Fruit fly (Drosophila melanogaster) whole organism, embryonic: Measurements from ENCODE around the gene CIA30.
A peak's percentile ranks its signal among the peaks of the same experiment; 100 is the strongest.

Experiments used
- Abd-B ChIP-seq: fragments of 200-800 bp; sonication (Bioruptor generic); optimal IDR thresholded peaks from 2 replicates; lab custom pipeline; 2018; ENCODE audit warnings: missing biosample characterization, mild to moderate bottlenecking, missing genetic modification characterization, moderate library complexity
- CG14014 ChIP-seq: fragments of 200-800 bp; sonication (Bioruptor generic); IDR thresholded peaks from 2 replicates; pipeline ENCODE4 v1.3.6; 2022; ENCODE audit warnings: missing biosample characterization, missing genetic modification characterization
- CG1529 ChIP-seq: fragments of 200-800 bp; sonication (Bioruptor generic); optimal IDR thresholded peaks from 3 replicates; lab custom pipeline; 2018; ENCODE audit warnings: missing biosample characterization, missing genetic modification characterization
- CG17361 ChIP-seq: fragments of 200-800 bp; sonication (Bioruptor generic); IDR thresholded peaks from 3 replicates; pipeline ENCODE4 v1.3.6; 2022; ENCODE audit warnings: missing biosample characterization, missing genetic modification characterization
- CG2116 ChIP-seq: fragments of 200-800 bp; sonication (Bioruptor generic); optimal IDR thresholded peaks from 3 replicates; lab custom pipeline; 2018; ENCODE audit warnings: missing biosample characterization, mild to moderate bottlenecking, missing genetic modification characterization
- CG2678 ChIP-seq: fragments of 200-800 bp; sonication (Bioruptor generic); optimal IDR thresholded peaks from 3 replicates; lab custom pipeline; 2019; ENCODE audit warnings: missing biosample characterization, mild to moderate bottlenecking, missing genetic modification characterization, moderate library complexity
- CG2712 ChIP-seq: fragments of 200-800 bp; optimal IDR thresholded peaks from 3 replicates; lab custom pipeline; 2019; ENCODE audit warnings: missing biosample characterization, mild to moderate bottlenecking, missing genetic modification characterization, moderate library complexity
- CG31441 ChIP-seq: fragments of 200-800 bp; sonication (Bioruptor generic); IDR thresholded peaks from 2 replicates; pipeline ENCODE4 v1.3.6; 2022; ENCODE audit warnings: missing biosample characterization, missing genetic modification characterization
- CG32772 ChIP-seq: fragments of 200-800 bp; sonication (Bioruptor generic); IDR thresholded peaks from 2 replicates; pipeline ENCODE4 v1.3.6; 2022; ENCODE audit warnings: missing biosample characterization, missing genetic modification characterization
- CG34422 ChIP-seq: fragments of 200-800 bp; sonication (Bioruptor generic); IDR thresholded peaks from 3 replicates; pipeline ENCODE4 v1.3.6; 2022; ENCODE audit warnings: missing biosample characterization, missing genetic modification characterization
- CG6254 ChIP-seq: fragments of 200-800 bp; sonication (Bioruptor generic); optimal IDR thresholded peaks from 3 replicates; lab custom pipeline; 2017; ENCODE audit warnings: mild to moderate bottlenecking, missing biosample characterization, missing genetic modification reagents, missing genetic modification characterization
- CG6654 ChIP-seq: fragments of 200-800 bp; sonication (Bioruptor generic); optimal IDR thresholded peaks from 2 replicates; lab custom pipeline; 2017; ENCODE audit warnings: missing biosample characterization, mild to moderate bottlenecking, missing genetic modification characterization
- CG6765 ChIP-seq: fragments of 200-800 bp; sonication (Bioruptor generic); optimal IDR thresholded peaks from 3 replicates; lab custom pipeline; 2017; ENCODE audit warnings: missing biosample characterization, mild to moderate bottlenecking, missing genetic modification characterization
- CG7928 ChIP-seq: fragments of 200-800 bp; sonication (Bioruptor generic); optimal IDR thresholded peaks from 2 replicates; lab custom pipeline; 2017; ENCODE audit warnings: missing biosample characterization, mild to moderate bottlenecking, missing genetic modification characterization
- CG8388 ChIP-seq: fragments of 200-800 bp; sonication (Bioruptor generic); optimal IDR thresholded peaks from 2 replicates; lab custom pipeline; 2019; ENCODE audit warnings: missing biosample characterization, mild to moderate bottlenecking, missing genetic modification characterization, moderate library complexity
- CG9727 ChIP-seq: fragments of 200-800 bp; sonication (Bioruptor generic); optimal IDR thresholded peaks from 3 replicates; lab custom pipeline; 2017; ENCODE audit warnings: missing biosample characterization, mild to moderate bottlenecking, missing genetic modification characterization
- CG9932 ChIP-seq: fragments of 200-800 bp; sonication (Bioruptor generic); IDR thresholded peaks from 2 replicates; pipeline ENCODE4 v1.3.6; 2022; ENCODE audit warnings: missing biosample characterization, missing genetic modification characterization
- D ChIP-seq, 2 experiments: fragments of 200-800 bp in 1 of 2; fragments of >200 bp in 1 of 2; sonication (Bioruptor generic) in 1 of 2; optimal IDR thresholded peaks; 2 replicates in 1 of 2; 3 replicates in 1 of 2; lab custom pipeline; 2017; ENCODE audit warnings: mild to moderate bottlenecking in 1 of 2, missing biosample characterization in 1 of 2, missing genetic modification characterization in 1 of 2, missing genetic modification reagents in 1 of 2
- Dip3 ChIP-seq: fragments of 200-800 bp; sonication (Bioruptor generic); optimal IDR thresholded peaks from 3 replicates; lab custom pipeline; 2016; ENCODE audit warnings: missing biosample characterization, missing genetic modification characterization
- Fer1 ChIP-seq: fragments of 200-800 bp; sonication (Bioruptor generic); optimal IDR thresholded peaks from 2 replicates; lab custom pipeline; 2017; ENCODE audit warnings: missing biosample characterization, mild to moderate bottlenecking, missing genetic modification characterization
- HmgZ ChIP-seq: fragments of 200-800 bp; sonication (Bioruptor generic); optimal IDR thresholded peaks from 2 replicates; lab custom pipeline; 2018; ENCODE audit warnings: missing biosample characterization, mild to moderate bottlenecking, missing genetic modification characterization
- Hmx ChIP-seq: fragments of 200-800 bp; sonication (Bioruptor generic); optimal IDR thresholded peaks from 2 replicates; lab custom pipeline; 2016; ENCODE audit warnings: missing biosample characterization, missing genetic modification characterization
- Hr39 ChIP-seq: fragments of >200 bp; optimal IDR thresholded peaks from 2 replicates; lab custom pipeline; 2017
- Meics ChIP-seq: fragments of 200-800 bp; sonication (Bioruptor generic); optimal IDR thresholded peaks from 2 replicates; lab custom pipeline; 2017; ENCODE audit warnings: missing biosample characterization, mild to moderate bottlenecking, missing genetic modification characterization
- Mes4 ChIP-seq: fragments of 200-800 bp; sonication (Bioruptor generic); optimal IDR thresholded peaks from 2 replicates; lab custom pipeline; 2016; ENCODE audit warnings: missing biosample characterization, missing genetic modification characterization
- Mrtf ChIP-seq: fragments of 200-800 bp; sonication (Bioruptor generic); IDR thresholded peaks from 3 replicates; pipeline ENCODE4 v1.3.6; 2022; ENCODE audit warnings: missing biosample characterization, missing genetic modification characterization
- Oli ChIP-seq: fragments of 200-800 bp; sonication (Bioruptor generic); optimal IDR thresholded peaks from 2 replicates; lab custom pipeline; 2018; ENCODE audit warnings: missing biosample characterization, mild to moderate bottlenecking, missing genetic modification characterization, moderate library complexity
- Opbp ChIP-seq: fragments of 200-800 bp; sonication (Bioruptor generic); IDR thresholded peaks from 3 replicates; pipeline ENCODE4 v1.3.6; 2022; ENCODE audit warnings: missing biosample characterization, missing genetic modification characterization; ENCODE audit not compliant: partially characterized antibody
- Rfx ChIP-seq: fragments of 200-800 bp; sonication (Bioruptor generic); IDR thresholded peaks from 2 replicates; pipeline ENCODE4 v1.3.6; 2022; ENCODE audit warnings: missing biosample characterization, missing genetic modification characterization
- Sin3A ChIP-seq: fragments of >200 bp; optimal IDR thresholded peaks from 2 replicates; lab custom pipeline; 2018
- Sox100B ChIP-seq: fragments of 200-800 bp; sonication (Bioruptor generic); optimal IDR thresholded peaks from 3 replicates; lab custom pipeline; 2018; ENCODE audit warnings: missing biosample characterization, mild to moderate bottlenecking, missing genetic modification characterization
- ab ChIP-seq: fragments of 200-800 bp; sonication (Bioruptor generic); optimal IDR thresholded peaks from 2 replicates; lab custom pipeline; 2016; ENCODE audit warnings: missing biosample characterization, missing genetic modification characterization
- abd-A ChIP-seq: fragments of 200-800 bp; sonication (Bioruptor generic); optimal IDR thresholded peaks from 3 replicates; lab custom pipeline; 2019; ENCODE audit warnings: missing biosample characterization, mild to moderate bottlenecking, missing genetic modification characterization, moderate library complexity
- az2 ChIP-seq: fragments of 200-800 bp; sonication (Bioruptor generic); optimal IDR thresholded peaks from 3 replicates; lab custom pipeline; 2016; ENCODE audit warnings: missing biosample characterization, missing genetic modification characterization
- cad ChIP-seq: fragments of >200 bp; optimal IDR thresholded peaks from 2 replicates; lab custom pipeline; 2017; ENCODE audit warnings: missing biosample characterization, missing genetic modification characterization
- caup ChIP-seq: fragments of 200-800 bp; sonication (Bioruptor generic); optimal IDR thresholded peaks from 3 replicates; lab custom pipeline; 2017; ENCODE audit warnings: missing biosample characterization, mild to moderate bottlenecking, missing genetic modification characterization, moderate library complexity; ENCODE audit not compliant: severe bottlenecking
- crc ChIP-seq: fragments of 200-800 bp; sonication (Bioruptor generic); optimal IDR thresholded peaks from 2 replicates; lab custom pipeline; 2016; ENCODE audit warnings: missing biosample characterization, missing genetic modification characterization
- dan ChIP-seq: fragments of 200-800 bp; sonication (Bioruptor generic); IDR thresholded peaks from 2 replicates; pipeline ENCODE4 v1.3.6; 2022; ENCODE audit warnings: missing biosample characterization, missing genetic modification characterization
- dmrt99B ChIP-seq: fragments of 200-800 bp; sonication (Bioruptor generic); optimal IDR thresholded peaks from 2 replicates; lab custom pipeline; 2018; ENCODE audit warnings: missing biosample characterization, mild to moderate bottlenecking, missing genetic modification characterization, moderate library complexity
- dpn ChIP-seq, 2 experiments: fragments of 200-800 bp; sonication (Bioruptor generic); optimal IDR thresholded peaks; 3 replicates each; lab custom pipeline; 2016; ENCODE audit warnings: missing biosample characterization in 2 of 2, missing genetic modification characterization in 2 of 2
- her ChIP-seq: fragments of 200-800 bp; sonication (Bioruptor generic); optimal IDR thresholded peaks from 2 replicates; lab custom pipeline; 2016; ENCODE audit warnings: missing biosample characterization, missing genetic modification characterization
- knrl ChIP-seq: fragments of 200-800 bp; sonication (Bioruptor generic); IDR thresholded peaks from 3 replicates; pipeline ENCODE4 v1.3.6; 2022; ENCODE audit warnings: missing biosample characterization, missing genetic modification characterization; ENCODE audit not compliant: partially characterized antibody
- mam ChIP-seq: fragments of 200-800 bp; sonication (Bioruptor generic); optimal IDR thresholded peaks from 3 replicates; lab custom pipeline; 2016; ENCODE audit warnings: missing biosample characterization, missing genetic modification characterization
- nmo ChIP-seq: fragments of 200-800 bp; sonication (Bioruptor generic); optimal IDR thresholded peaks from 2 replicates; lab custom pipeline; 2018; ENCODE audit warnings: missing biosample characterization, mild to moderate bottlenecking, missing genetic modification characterization, moderate library complexity
- pfk ChIP-seq: fragments of 200-800 bp; sonication (Bioruptor generic); optimal IDR thresholded peaks from 2 replicates; lab custom pipeline; 2018; ENCODE audit warnings: missing biosample characterization, mild to moderate bottlenecking, missing genetic modification characterization, moderate library complexity
- psq ChIP-seq: fragments of 200-800 bp; sonication (Bioruptor generic); optimal IDR thresholded peaks from 2 replicates; lab custom pipeline; 2017; ENCODE audit warnings: missing biosample characterization, missing genetic modification characterization
- pum ChIP-seq: fragments of 200-800 bp; sonication (Bioruptor generic); optimal IDR thresholded peaks from 2 replicates; lab custom pipeline; 2016; ENCODE audit warnings: missing biosample characterization, missing genetic modification characterization
- repo ChIP-seq: fragments of 200-800 bp; sonication (Bioruptor generic); optimal IDR thresholded peaks from 2 replicates; lab custom pipeline; 2016; ENCODE audit warnings: missing biosample characterization, missing genetic modification characterization
- ttk ChIP-seq: fragments of 200-800 bp; sonication (Bioruptor generic); IDR thresholded peaks from 2 replicates; pipeline ENCODE4 v2.1.2; 2022; ENCODE audit warnings: missing biosample characterization, missing genetic modification characterization
- z ChIP-seq: fragments of 200-800 bp; sonication (Bioruptor generic); IDR thresholded peaks from 3 replicates; pipeline ENCODE4 v1.3.6; 2022; ENCODE audit warnings: missing biosample characterization, missing genetic modification characterization

Gene CIA30

dm6 chr3R:29772090-29772794, 35.5 kb downstream of the CIA30 start (continued):
- TF ChIP-seq nmo (GFP tag; lab: Kevin White, UChicago): peak; percentile 36
- TF ChIP-seq Hmx (GFP tag; lab: Kevin White, UChicago): peak; percentile 13
- no peak for TF ChIP-seq her (GFP tag; lab: Kevin White, UChicago)
- TF ChIP-seq CG32772: no peak
- peak; percentile 61 for TF ChIP-seq Sox100B (GFP tag; lab: Kevin White, UChicago)
- 0 out of 3 replicates have a peak, but pooled peaks have one; percentile 39 for TF ChIP-seq Mrtf (GFP tag; lab: Robert Waterston, UW)
- TF ChIP-seq CG2678: peak; percentile 73
- no peak for TF ChIP-seq Sin3A
- no peak for TF ChIP-seq CG2116 (GFP tag; lab: Kevin White, UChicago)
- no peak for TF ChIP-seq CG6254 (GFP tag; lab: Kevin White, UChicago)
- no peak for TF ChIP-seq D (optimal IDR thresholded peaks at IDR 0.05; lab: Kevin White, UChicago)
- peak; percentile 6 for TF ChIP-seq D (GFP tag; optimal IDR thresholded peaks at IDR 0.05; lab: Kevin White, UChicago)
- TF ChIP-seq HmgZ (tag; lab: Kevin White, UChicago): no peak
- peak; percentile 60 for TF ChIP-seq Meics (GFP tag; lab: Kevin White, UChicago)
- TF ChIP-seq pum: peak; percentile 3
- TF ChIP-seq abd-A (tag; lab: Kevin White, UChicago): no peak
- no peak for TF ChIP-seq CG6765 (GFP tag; lab: Kevin White, UChicago)
- peak; percentile 2 for TF ChIP-seq mam
- peak in 1 of 2 experiments; percentile 49 for TF ChIP-seq dpn (GFP tag; optimal IDR thresholded peaks at IDR 0.05; lab: Kevin White, UChicago)
- no peak for TF ChIP-seq Mes4 (GFP tag; lab: Kevin White, UChicago)
- TF ChIP-seq CG7928: peak; percentile 89
- peak; percentile 32; the same call in 1 of the 2 replicates for TF ChIP-seq CG31441 (GFP tag; lab: Robert Waterston, UW)
- TF ChIP-seq CG9932 (GFP tag; lab: Robert Waterston, UW): peak; percentile 49
- no peak for TF ChIP-seq Hr39 (lab: Kevin White, UChicago)
- no peak for TF ChIP-seq CG8388 (GFP tag; lab: Kevin White, UChicago)
- no peak for TF ChIP-seq CG6654 (GFP tag; lab: Kevin White, UChicago)
- peak; percentile 86 for TF ChIP-seq CG17361
- TF ChIP-seq Abd-B (GFP tag; lab: Kevin White, UChicago): peak; percentile 45
- no peak; the same call in 1 of the 3 replicates for TF ChIP-seq CG34422
- TF ChIP-seq CG14014: peak; percentile 8; the same call in 1 of the 2 replicates
- TF ChIP-seq CG1529: no peak
- TF ChIP-seq repo (GFP tag; lab: Kevin White, UChicago): no peak
- peak; percentile 39 for TF ChIP-seq az2 (GFP tag; lab: Kevin White, UChicago)
- no peak for TF ChIP-seq Opbp (GFP tag; lab: Robert Waterston, UW)
- TF ChIP-seq dmrt99B: peak; percentile 14
- peak; percentile 69 for TF ChIP-seq CG9727 (GFP tag; lab: Kevin White, UChicago)
- no peak for TF ChIP-seq dan
- TF ChIP-seq pfk (GFP tag; lab: Kevin White, UChicago): no peak
- TF ChIP-seq Oli: peak; percentile 36
- TF ChIP-seq crc (GFP tag; lab: Kevin White, UChicago): no peak
- TF ChIP-seq cad (GFP tag; lab: Kevin White, UChicago): peak; percentile 12
- peak; percentile 71 for TF ChIP-seq Rfx
- TF ChIP-seq Dip3 (GFP tag; lab: Kevin White, UChicago): no peak
- TF ChIP-seq ttk (GFP tag; lab: Robert Waterston, UW): no peak
- TF ChIP-seq z (GFP tag; lab: Robert Waterston, UW): no peak
- TF ChIP-seq knrl (GFP tag; lab: Robert Waterston, UW): no peak
- no peak for TF ChIP-seq caup
- peak; percentile 27 for TF ChIP-seq CG2712 (tag; lab: Kevin White, UChicago)
- TF ChIP-seq ab: no peak
- no peak for TF ChIP-seq Fer1 (GFP tag; lab: Kevin White, UChicago)
- TF ChIP-seq psq (GFP tag; lab: Kevin White, UChicago): peak; percentile 89
